Worm (Caenorhabditis elegans): Measurements from ENCODE around the gene col-157.

DNA sequence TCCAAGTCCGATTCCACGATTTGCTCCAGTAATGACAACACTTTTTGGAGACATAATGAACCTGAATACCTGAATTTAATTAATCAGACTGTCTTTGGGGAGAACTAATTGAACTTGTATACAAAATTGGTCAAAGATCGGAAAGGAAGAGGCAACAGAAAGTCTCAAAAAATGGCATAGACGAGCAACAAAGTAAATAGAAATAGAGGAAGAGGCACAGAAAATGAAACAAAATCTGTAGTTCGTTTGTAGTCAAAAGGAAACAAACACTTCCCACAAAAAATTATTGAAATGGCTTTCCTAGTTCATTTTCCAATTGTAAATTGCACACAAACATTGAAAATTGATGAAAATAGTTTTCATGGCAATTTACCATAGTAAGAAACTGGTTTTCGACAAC, 30.8 kb downstream of the col-157 start, which contains the start of gene C55A6.6:
- no peak for TF ChIP-seq W03F9.2 (tag; optimal IDR thresholded peaks at IDR 0.05)
- no peak for TF ChIP-seq him-1 (tag; optimal IDR thresholded peaks at IDR 0.05)
